Worm (Caenorhabditis elegans) whole organism, L3 larva: ENCODE measurements around the gene srj-29.

Experiments used
- ceh-16 ChIP-seq: sonication (generic microtip); optimal IDR thresholded peaks from 2 replicates; lab custom pipeline; 2017; ENCODE audit warnings: missing biosample characterization, missing genetic modification characterization
- elt-3 ChIP-seq, 3 experiments: fragments of 150-350 bp in 1 of 3; sonication (generic microtip) in 2 of 3; optimal IDR thresholded peaks; 2 replicates in 2 of 3; 4 replicates in 1 of 3; lab custom pipeline; 2014 to 2017; ENCODE audit warnings: missing biosample characterization in 3 of 3, missing genetic modification characterization in 3 of 3
- eor-1 ChIP-seq, 2 experiments: fragments of 150-350 bp; optimal IDR thresholded peaks; 2 replicates each; lab custom pipeline; 2014 to 2018; ENCODE audit warnings: missing biosample characterization in 2 of 2, missing genetic modification characterization in 2 of 2
- fkh-10 ChIP-seq: sonication (generic microtip); optimal IDR thresholded peaks from 2 replicates; lab custom pipeline; 2017; ENCODE audit warnings: missing biosample characterization, missing genetic modification reagents, missing genetic modification characterization
- nfya-1 ChIP-seq: sonication (generic microtip); optimal IDR thresholded peaks from 2 replicates; lab custom pipeline; 2017; ENCODE audit warnings: missing genetic modification characterization, mild to moderate bottlenecking, missing compliant biosample characterization, antibody characterized with exemption, moderate library complexity; ENCODE audit not compliant: insufficient read depth
- nhr-11 ChIP-seq: fragments of 150-350 bp; optimal IDR thresholded peaks from 2 replicates; lab custom pipeline; 2014; ENCODE audit warnings: missing biosample characterization, missing genetic modification characterization
- nhr-25 ChIP-seq: sonication (generic microtip); optimal IDR thresholded peaks from 2 replicates; lab custom pipeline; 2017; ENCODE audit warnings: missing biosample characterization, missing genetic modification characterization
- nhr-77 ChIP-seq: fragments of 150-350 bp; optimal IDR thresholded peaks from 2 replicates; lab custom pipeline; 2014; ENCODE audit warnings: missing biosample characterization, missing genetic modification characterization
- sea-2 ChIP-seq: fragments of 150-350 bp; sonication (generic microtip); optimal IDR thresholded peaks from 4 replicates; lab custom pipeline; 2014; ENCODE audit warnings: missing biosample characterization, missing genetic modification reagents, missing genetic modification characterization
- tbx-2 ChIP-seq: sonication (generic microtip); optimal IDR thresholded peaks from 2 replicates; lab custom pipeline; 2016; ENCODE audit warnings: mild to moderate bottlenecking, missing genetic modification characterization, missing compliant biosample characterization
- unc-39 ChIP-seq: sonication (generic microtip); optimal IDR thresholded peaks from 4 replicates; lab custom pipeline; 2017; ENCODE audit warnings: missing biosample characterization, missing genetic modification characterization

ce11 chrV:16061993-16062392 lies 13.5 kb upstream of the srj-29 start, which contains the start of gene fbxa-100:
- TF ChIP-seq nhr-25 (tag; lab: Kevin White, UChicago) (no peak), unc-39 (tag; lab: Kevin White, UChicago) (no peak), tbx-2 (tag; lab: Kevin White, UChicago) (no peak), sea-2 (GFP tag; lab: Kevin White, UChicago) (no peak), elt-3 (tag; optimal IDR thresholded peaks at IDR 0.05; lab: Kevin White, UChicago) (no peak), eor-1 (tag; optimal IDR thresholded peaks at IDR 0.05; lab: Kevin White, UChicago) (no peak), fkh-10 (GFP tag; lab: Kevin White, UChicago) (no peak), ceh-16 (no peak), nhr-77 (tag; lab: Kevin White, UChicago) (no peak), nfya-1 (no peak), nhr-11 (tag; lab: Kevin White, UChicago) (no peak)
